Fruit fly (Drosophila melanogaster) whole organism, prepupa: ENCODE data around the gene Mct1.

Source experiments
- CG6792 ChIP-seq: fragments of 200-800 bp; sonication (Bioruptor generic); optimal IDR thresholded peaks from 3 replicates; lab custom pipeline; 2016; ENCODE audit warnings: missing biosample characterization, missing genetic modification characterization
- Hr38 ChIP-seq: sonication (Bioruptor generic); optimal IDR thresholded peaks from 2 replicates; lab custom pipeline; 2016; ENCODE audit warnings: missing biosample characterization, missing genetic modification characterization
- Smox ChIP-seq: fragments of 200-800 bp; sonication (Bioruptor generic); optimal IDR thresholded peaks from 3 replicates; lab custom pipeline; 2016; ENCODE audit warnings: missing biosample characterization, missing genetic modification characterization

- no peak for TF ChIP-seq Hr38 (GFP tag; lab: Kevin White, UChicago)
- TF ChIP-seq Smox (GFP tag; lab: Kevin White, UChicago): peak; percentile 50
- TF ChIP-seq CG6792 (GFP tag; lab: Kevin White, UChicago): no peak
Observed at dm6 chrX:2149478-2149877, 39.5 kb upstream of the Mct1 start, which contains the start of gene bcn92.
